Worm (Caenorhabditis elegans) whole organism, L2 larva: ENCODE data around the gene best-20.
A peak's percentile ranks its signal among the peaks of the same experiment; 100 is the strongest.

ENCODE experiments used
- C34F6.9 ChIP-seq: fragments of 150-350 bp; optimal IDR thresholded peaks from 2 replicates; lab custom pipeline; 2014; ENCODE audit warnings: missing biosample characterization, missing genetic modification characterization
- F13H6.1 ChIP-seq: sonication (generic microtip); optimal IDR thresholded peaks from 2 replicates; lab custom pipeline; 2016; ENCODE audit warnings: missing genetic modification characterization, missing compliant biosample characterization
- R02D3.7 ChIP-seq: fragments of 150-350 bp; optimal IDR thresholded peaks from 2 replicates; lab custom pipeline; 2014; ENCODE audit warnings: missing biosample characterization, missing genetic modification characterization
- Y55F3AM.14 ChIP-seq: fragments of 200-800 bp; sonication (Bioruptor generic); optimal IDR thresholded peaks from 2 replicates; lab custom pipeline; 2018; ENCODE audit warnings: mild to moderate bottlenecking, missing genetic modification characterization, missing compliant biosample characterization
- ZK546.5 ChIP-seq: sonication (generic microtip); optimal IDR thresholded peaks from 2 replicates; lab custom pipeline; 2017; ENCODE audit warnings: missing biosample characterization, missing genetic modification characterization
- alr-1 ChIP-seq: fragments of 150-350 bp; optimal IDR thresholded peaks from 2 replicates; lab custom pipeline; 2014; ENCODE audit warnings: missing biosample characterization, missing genetic modification characterization
- aly-2 ChIP-seq: fragments of 150-350 bp; optimal IDR thresholded peaks from 2 replicates; lab custom pipeline; 2014; ENCODE audit warnings: missing biosample characterization, missing genetic modification characterization
- ama-1 ChIP-seq: fragments of 150-350 bp; optimal IDR thresholded peaks from 2 replicates; lab custom pipeline; 2018; ENCODE audit warnings: inconsistent platforms
- blmp-1 ChIP-seq: sonication (generic microtip); optimal IDR thresholded peaks from 2 replicates; lab custom pipeline; 2017; ENCODE audit warnings: missing genetic modification characterization, mild to moderate bottlenecking, missing compliant biosample characterization, antibody characterized with exemption, moderate library complexity; ENCODE audit not compliant: insufficient read depth
- ceh-16 ChIP-seq: fragments of 150-350 bp; optimal IDR thresholded peaks from 2 replicates; lab custom pipeline; 2014; ENCODE audit warnings: missing biosample characterization, missing genetic modification characterization
- ceh-82 ChIP-seq: fragments of 150-350 bp; optimal IDR thresholded peaks from 2 replicates; lab custom pipeline; 2014; ENCODE audit warnings: missing biosample characterization, missing genetic modification characterization
- crh-2 ChIP-seq: sonication (generic microtip); optimal IDR thresholded peaks from 2 replicates; lab custom pipeline; 2017; ENCODE audit warnings: missing biosample characterization, missing genetic modification characterization
- egl-27 ChIP-seq: sonication (generic microtip); optimal IDR thresholded peaks from 3 replicates; lab custom pipeline; 2017; ENCODE audit warnings: missing biosample characterization, missing genetic modification reagents, missing genetic modification characterization
- elt-3 ChIP-seq: sonication (generic microtip); optimal IDR thresholded peaks from 2 replicates; lab custom pipeline; 2017; ENCODE audit warnings: missing biosample characterization, missing genetic modification characterization
- gmeb-1 ChIP-seq: fragments of 150-350 bp; optimal IDR thresholded peaks from 2 replicates; lab custom pipeline; 2014; ENCODE audit warnings: missing biosample characterization, missing genetic modification characterization
- lin-11 ChIP-seq: fragments of 150-350 bp; sonication (generic microtip); optimal IDR thresholded peaks from 2 replicates; lab custom pipeline; 2014; ENCODE audit warnings: missing biosample characterization, missing genetic modification characterization, inconsistent platforms, mixed read lengths
- lin-13 ChIP-seq: fragments of 150-350 bp; optimal IDR thresholded peaks from 2 replicates; lab custom pipeline; 2014; ENCODE audit warnings: missing biosample characterization, missing genetic modification reagents, missing genetic modification characterization
- lin-39 ChIP-seq: fragments of 150-350 bp; optimal IDR thresholded peaks from 2 replicates; lab custom pipeline; 2014; ENCODE audit warnings: missing biosample characterization, missing genetic modification reagents, missing genetic modification characterization
- mab-5 ChIP-seq: fragments of 150-350 bp; optimal IDR thresholded peaks from 2 replicates; lab custom pipeline; 2014; ENCODE audit warnings: missing biosample characterization, missing genetic modification characterization
- mdl-1 ChIP-seq, 2 experiments: fragments of 150-350 bp in 1 of 2; sonication (generic microtip) in 1 of 2; optimal IDR thresholded peaks; 2 replicates each; lab custom pipeline; 2017; ENCODE audit warnings: missing biosample characterization in 2 of 2, missing genetic modification characterization in 2 of 2
- nhr-11 ChIP-seq: fragments of 150-350 bp; optimal IDR thresholded peaks from 2 replicates; lab custom pipeline; 2014; ENCODE audit warnings: missing biosample characterization, missing genetic modification characterization
- nhr-12 ChIP-seq: fragments of 150-350 bp; optimal IDR thresholded peaks from 2 replicates; lab custom pipeline; 2014; ENCODE audit warnings: missing biosample characterization, missing genetic modification characterization
- nhr-129 ChIP-seq: fragments of 150-350 bp; optimal IDR thresholded peaks from 2 replicates; lab custom pipeline; 2014; ENCODE audit warnings: missing biosample characterization, missing genetic modification characterization
- nhr-21 ChIP-seq: fragments of 150-350 bp; optimal IDR thresholded peaks from 2 replicates; lab custom pipeline; 2014; ENCODE audit warnings: missing biosample characterization, missing genetic modification characterization
- nhr-25 ChIP-seq: fragments of 150-350 bp; sonication (generic microtip); optimal IDR thresholded peaks from 3 replicates; lab custom pipeline; 2014; ENCODE audit warnings: missing biosample characterization, missing genetic modification characterization
- nhr-6 ChIP-seq: fragments of 150-350 bp; optimal IDR thresholded peaks from 2 replicates; lab custom pipeline; 2014; ENCODE audit warnings: missing biosample characterization, missing genetic modification characterization
- sem-4 ChIP-seq: fragments of 150-350 bp; optimal IDR thresholded peaks from 2 replicates; lab custom pipeline; 2014; ENCODE audit warnings: missing biosample characterization, missing genetic modification reagents, missing genetic modification characterization
- sma-3 ChIP-seq: sonication (generic microtip); optimal IDR thresholded peaks from 2 replicates; lab custom pipeline; 2016; ENCODE audit warnings: missing genetic modification reagents, missing genetic modification characterization, missing compliant biosample characterization
- sma-9 ChIP-seq, 2 experiments: fragments of 150-350 bp in 1 of 2; sonication (generic microtip) in 1 of 2; optimal IDR thresholded peaks; 2 replicates each; lab custom pipeline; 2014 to 2016; ENCODE audit warnings: missing genetic modification characterization in 2 of 2, mild to moderate bottlenecking in 1 of 2, missing biosample characterization in 1 of 2, missing compliant biosample characterization in 1 of 2, missing genetic modification reagents in 1 of 2, moderate library complexity in 1 of 2
- unc-55 ChIP-seq: fragments of 150-350 bp; sonication (generic microtip); optimal IDR thresholded peaks from 3 replicates; lab custom pipeline; 2014; ENCODE audit warnings: missing biosample characterization, missing genetic modification reagents, missing genetic modification characterization
- zag-1 ChIP-seq: fragments of 150-350 bp; optimal IDR thresholded peaks from 2 replicates; lab custom pipeline; 2014; ENCODE audit warnings: missing biosample characterization, missing genetic modification characterization
- ztf-1 ChIP-seq: fragments of 200-800 bp; sonication (Bioruptor generic); conservative IDR thresholded peaks from 2 replicates; pipeline ENCODE4 v1.3.6; 2022; ENCODE audit warnings: missing genetic modification characterization, missing compliant biosample characterization

Gene best-20

ce11 chrIV:3742426-3742839 lies 13.6 kb upstream of the best-20 start (continued):
- TF ChIP-seq sma-3 (GFP tag; lab: Kevin White, UChicago) (peak; percentile 67), nhr-12 (tag; lab: Kevin White, UChicago) (no peak), ama-1 (lab: Kevin White, UChicago) (peak; percentile 48), nhr-21 (peak; percentile 78), ZK546.5 (tag; lab: Kevin White, UChicago) (no peak), mdl-1 (tag; optimal IDR thresholded peaks at IDR 0.05; lab: Kevin White, UChicago) (peak in 1 of 2 experiments; percentile 61), nhr-11 (tag; lab: Kevin White, UChicago) (no peak), F13H6.1 (tag; lab: Kevin White, UChicago) (peak; percentile 95), ceh-82 (tag; lab: Kevin White, UChicago) (no peak), Y55F3AM.14 (peak; percentile 36), ceh-16 (no peak), nhr-25 (tag; lab: Kevin White, UChicago) (peak; percentile 87), crh-2 (tag; lab: Kevin White, UChicago) (peak; percentile 87), sma-9 (GFP tag; optimal IDR thresholded peaks at IDR 0.05; lab: Kevin White, UChicago) (peak; percentile 90), sma-9 (tag; optimal IDR thresholded peaks at IDR 0.05; lab: Kevin White, UChicago) (no peak), nhr-6 (tag; lab: Kevin White, UChicago) (peak; percentile 62), lin-39 (no peak), unc-55 (peak; percentile 88), elt-3 (tag; lab: Kevin White, UChicago) (no peak)
- TF ChIP-seq, all 48 proteins: peak for 27

- TF ChIP-seq F13H6.1 (tag; lab: Kevin White, UChicago) (no peak), gmeb-1 (tag; lab: Kevin White, UChicago) (no peak), ZK546.5 (tag; lab: Kevin White, UChicago) (no peak), C34F6.9 (no peak), egl-27 (tag; lab: Kevin White, UChicago) (no peak), mdl-1 (tag; optimal IDR thresholded peaks at IDR 0.05; lab: Kevin White, UChicago) (no peak), alr-1 (tag; lab: Kevin White, UChicago) (no peak), unc-55 (no peak), zag-1 (no peak), lin-11 (tag; lab: Kevin White, UChicago) (no peak)
These were observed 12.3 kb upstream of the best-20 start, which contains the start of gene siah-1 for ce11 chrIV:3743748-3744147. Gene siah-1 (plus strand): TSS chrIV:3744048.

ce11 chrIV:3745806-3746205 lies 10.2 kb upstream of the best-20 start:
- no peak for TF ChIP-seq Y55F3AM.14
- TF ChIP-seq R02D3.7 (tag; lab: Kevin White, UChicago), result no peak

DNA sequence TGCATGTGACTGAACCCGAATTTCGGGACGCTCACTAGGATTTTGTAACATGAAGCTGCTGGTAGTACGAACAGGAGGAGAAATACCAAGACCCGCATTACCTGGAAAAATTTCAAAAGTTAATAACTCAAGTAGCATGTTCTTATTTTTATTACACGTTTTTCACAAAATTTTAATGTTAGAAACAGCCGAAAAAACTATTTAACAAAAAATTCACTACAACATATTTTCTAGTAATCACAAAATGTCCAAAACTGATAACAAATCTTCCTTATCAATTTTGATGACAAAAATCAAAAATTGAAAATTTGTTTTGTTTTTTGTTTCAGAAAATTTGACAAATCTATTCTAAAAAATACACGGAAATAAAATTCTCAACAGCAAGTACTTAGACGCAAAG lies 5.0 kb upstream of the best-20 start, which contains the start of gene ugt-45:
ugt-45 (minus strand) TSS at position 101 of the 400 bp plus-strand sequence.
- TF ChIP-seq sma-9 (GFP tag; optimal IDR thresholded peaks at IDR 0.05; lab: Kevin White, UChicago) (no peak), sma-9 (tag; optimal IDR thresholded peaks at IDR 0.05; lab: Kevin White, UChicago) (no peak), aly-2 (tag; lab: Kevin White, UChicago) (no peak), alr-1 (tag; lab: Kevin White, UChicago) (no peak), nhr-6 (tag; lab: Kevin White, UChicago) (no peak), egl-27 (tag; lab: Kevin White, UChicago) (no peak), lin-13 (GFP tag; lab: Kevin White, UChicago) (no peak), unc-55 (no peak), ztf-1 (GFP tag; lab: Robert Waterston, UW) (no peak), lin-11 (tag; lab: Kevin White, UChicago) (no peak), blmp-1 (no peak), mab-5 (tag; lab: Kevin White, UChicago) (no peak), Y55F3AM.14 (no peak), nhr-129 (tag; lab: Kevin White, UChicago) (no peak), elt-3 (tag; lab: Kevin White, UChicago) (no peak), crh-2 (tag; lab: Kevin White, UChicago) (no peak)

DNA sequence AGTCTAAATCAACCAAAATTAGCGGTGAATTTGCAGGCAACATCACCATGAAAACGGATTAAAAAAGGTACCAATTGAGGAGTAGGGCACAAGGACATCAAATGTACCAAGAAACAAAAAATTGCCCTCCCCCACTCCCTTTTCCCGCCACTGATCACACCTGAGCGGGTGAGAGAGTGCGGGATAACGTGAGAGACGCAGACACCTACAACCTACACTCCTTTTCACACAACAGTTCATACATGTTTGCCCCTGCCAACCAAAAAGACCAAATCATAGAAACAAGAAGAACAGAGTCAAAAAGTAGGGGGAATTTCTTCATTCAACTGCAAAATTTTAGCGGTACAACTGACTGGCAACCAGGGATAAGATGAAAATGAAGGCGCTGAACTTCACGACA lies 3.7 kb upstream of the best-20 start:
- TF ChIP-seq nhr-129 (tag; lab: Kevin White, UChicago), result peak; percentile 17
- no peak for TF ChIP-seq sem-4 (tag; lab: Kevin White, UChicago)
- TF ChIP-seq ceh-16, result no peak
